Fruit fly (Drosophila melanogaster): Measurements from ENCODE around the gene CG10345.

The CG10345 gene

dm6 chr3R:16573483-16574145 is 31.0 kb downstream of the CG10345 start, which contains the start of gene CG14903:
Gene CG14903, minus strand, starts transcription at chr3R:16573752.
- TF ChIP-seq CG8159 (tag; optimal IDR thresholded peaks at IDR 0.05) (no peak), CG15710 (tag; optimal IDR thresholded peaks at IDR 0.05) (no peak), gl (tag; optimal IDR thresholded peaks at IDR 0.05) (no peak), CG10348 (GFP tag; IDR thresholded peaks at IDR 0.05) (no peak), Ets98B (GFP tag; IDR thresholded peaks at IDR 0.05) (no peak), CG9948 (tag; optimal IDR thresholded peaks at IDR 0.05) (no peak), CG12605 (GFP tag; IDR thresholded peaks at IDR 0.05) (no peak), Snoo (tag; optimal IDR thresholded peaks at IDR 0.05) (no peak), D1 (tag; optimal IDR thresholded peaks at IDR 0.05) (no peak), CG14655 (GFP tag; optimal IDR thresholded peaks at IDR 0.05) (no peak), CG8301 (tag; optimal IDR thresholded peaks at IDR 0.05) (no peak), CG32121 (GFP tag; IDR thresholded peaks at IDR 0.05) (no peak), EcR (GFP tag; optimal IDR thresholded peaks at IDR 0.05) (no peak), CG4496 (GFP tag; IDR thresholded peaks at IDR 0.05) (no peak), Pif1B (GFP tag; optimal IDR thresholded peaks at IDR 0.05) (no peak), fd96Ca (GFP tag; IDR thresholded peaks at IDR 0.05) (no peak), rn (GFP tag; IDR thresholded peaks at IDR 0.05) (no peak), CG17806 (tag; optimal IDR thresholded peaks at IDR 0.05) (no peak), CG34367 (tag; optimal IDR thresholded peaks at IDR 0.05) (no peak)

- TF ChIP-seq CG8159 (tag; optimal IDR thresholded peaks at IDR 0.05) (no peak), CG15710 (tag; optimal IDR thresholded peaks at IDR 0.05) (no peak), CG4496 (GFP tag; IDR thresholded peaks at IDR 0.05) (no peak), gl (tag; optimal IDR thresholded peaks at IDR 0.05) (no peak), Snoo (tag; optimal IDR thresholded peaks at IDR 0.05) (no peak), fd96Ca (GFP tag; IDR thresholded peaks at IDR 0.05) (no peak), CG12605 (GFP tag; IDR thresholded peaks at IDR 0.05) (no peak), CG32121 (GFP tag; IDR thresholded peaks at IDR 0.05) (no peak), CG34367 (tag; optimal IDR thresholded peaks at IDR 0.05) (no peak), CG9948 (tag; optimal IDR thresholded peaks at IDR 0.05) (no peak), CG14655 (GFP tag; optimal IDR thresholded peaks at IDR 0.05) (no peak), CG13204 (GFP tag; optimal IDR thresholded peaks at IDR 0.05) (no peak), CG10348 (GFP tag; IDR thresholded peaks at IDR 0.05) (no peak), EcR (GFP tag; optimal IDR thresholded peaks at IDR 0.05) (no peak), Pif1A (GFP tag; optimal IDR thresholded peaks at IDR 0.05) (no peak)
Measured at dm6 chr3R:16571215-16571614, 33.4 kb downstream of the CG10345 start, which contains the start of gene CG14891. Gene CG14891, plus strand, starts transcription at chr3R:16571515.

- TF ChIP-seq CG4496 (GFP tag; IDR thresholded peaks at IDR 0.05) (no peak), EcR (GFP tag; optimal IDR thresholded peaks at IDR 0.05) (no peak), CG9948 (tag; optimal IDR thresholded peaks at IDR 0.05) (no peak), CG8159 (tag; optimal IDR thresholded peaks at IDR 0.05) (no peak), CG8301 (tag; optimal IDR thresholded peaks at IDR 0.05) (no peak), gl (tag; optimal IDR thresholded peaks at IDR 0.05) (no peak), CG32121 (GFP tag; IDR thresholded peaks at IDR 0.05) (no peak), CG12605 (GFP tag; IDR thresholded peaks at IDR 0.05) (no peak), Snoo (tag; optimal IDR thresholded peaks at IDR 0.05) (no peak), rn (GFP tag; IDR thresholded peaks at IDR 0.05) (no peak), Pif1A (GFP tag; optimal IDR thresholded peaks at IDR 0.05) (no peak), Pif1B (GFP tag; optimal IDR thresholded peaks at IDR 0.05) (no peak), CG34367 (tag; optimal IDR thresholded peaks at IDR 0.05) (no peak), fd96Ca (GFP tag; IDR thresholded peaks at IDR 0.05) (no peak), CG17806 (tag; optimal IDR thresholded peaks at IDR 0.05) (no peak), CG15710 (tag; optimal IDR thresholded peaks at IDR 0.05) (no peak)
Measured at dm6 chr3R:16570484-16570883, 34.2 kb downstream of the CG10345 start.

dm6 chr3R:16569338-16569737 is 35.3 kb downstream of the CG10345 start:
- TF ChIP-seq CG10348 (GFP tag; IDR thresholded peaks at IDR 0.05) (no peak), CG32121 (GFP tag; IDR thresholded peaks at IDR 0.05) (no peak), fd96Ca (GFP tag; IDR thresholded peaks at IDR 0.05) (no peak), CG9948 (tag; optimal IDR thresholded peaks at IDR 0.05) (no peak), gl (tag; optimal IDR thresholded peaks at IDR 0.05) (no peak), EcR (GFP tag; optimal IDR thresholded peaks at IDR 0.05) (no peak), Ets98B (GFP tag; IDR thresholded peaks at IDR 0.05) (no peak), CG13204 (GFP tag; optimal IDR thresholded peaks at IDR 0.05) (no peak)

dm6 chr3R:16564775-16565174 is 39.9 kb downstream of the CG10345 start:
- TF ChIP-seq CG8301 (tag; optimal IDR thresholded peaks at IDR 0.05) (no peak), Ets98B (GFP tag; IDR thresholded peaks at IDR 0.05) (no peak), CG4496 (GFP tag; IDR thresholded peaks at IDR 0.05) (no peak), Pif1B (GFP tag; optimal IDR thresholded peaks at IDR 0.05) (no peak), CG15710 (tag; optimal IDR thresholded peaks at IDR 0.05) (no peak), CG8159 (tag; optimal IDR thresholded peaks at IDR 0.05) (no peak), CG13204 (GFP tag; optimal IDR thresholded peaks at IDR 0.05) (no peak), rn (GFP tag; IDR thresholded peaks at IDR 0.05) (no peak), CG17806 (tag; optimal IDR thresholded peaks at IDR 0.05) (no peak), CG34367 (tag; optimal IDR thresholded peaks at IDR 0.05) (no peak), CG14655 (GFP tag; optimal IDR thresholded peaks at IDR 0.05) (no peak), gl (tag; optimal IDR thresholded peaks at IDR 0.05) (no peak), fd96Ca (GFP tag; IDR thresholded peaks at IDR 0.05) (no peak), CG9948 (tag; optimal IDR thresholded peaks at IDR 0.05) (no peak), EcR (GFP tag; optimal IDR thresholded peaks at IDR 0.05) (no peak), CG32121 (GFP tag; IDR thresholded peaks at IDR 0.05) (no peak), Pif1A (GFP tag; optimal IDR thresholded peaks at IDR 0.05) (no peak), Snoo (tag; optimal IDR thresholded peaks at IDR 0.05) (no peak), D1 (tag; optimal IDR thresholded peaks at IDR 0.05) (no peak), CG12605 (GFP tag; IDR thresholded peaks at IDR 0.05) (no peak)
